Fruit fly (Drosophila melanogaster) whole organism, wandering third instar larva: ENCODE results near the gene mag.

Experiments
- Abd-B ChIP-seq: fragments of >200 bp; optimal IDR thresholded peaks from 2 replicates; lab custom pipeline; 2017; ENCODE audit warnings: missing biosample characterization, missing genetic modification characterization
- CG32264 ChIP-seq: fragments of 200-800 bp; sonication (Bioruptor generic); optimal IDR thresholded peaks from 2 replicates; lab custom pipeline; 2016; ENCODE audit warnings: missing biosample characterization, missing genetic modification characterization
- CG9705 ChIP-seq: fragments of 200-800 bp; sonication (Bioruptor generic); optimal IDR thresholded peaks from 2 replicates; lab custom pipeline; 2018; ENCODE audit warnings: missing biosample characterization, mild to moderate bottlenecking, missing genetic modification characterization
- CrebA ChIP-seq: fragments of 200-800 bp; sonication (Bioruptor generic); optimal IDR thresholded peaks from 2 replicates; lab custom pipeline; 2016; ENCODE audit warnings: missing biosample characterization, mild to moderate bottlenecking, missing genetic modification characterization, borderline replicate concordance
- Dfd ChIP-seq: fragments of >200 bp; optimal IDR thresholded peaks from 2 replicates; lab custom pipeline; 2017; ENCODE audit warnings: missing biosample characterization, missing genetic modification characterization
- Dif ChIP-seq: fragments of 200-275, 200-300 bp; sonication (Bioruptor generic); optimal IDR thresholded peaks from 2 replicates; lab custom pipeline; 2018; ENCODE audit warnings: missing biosample characterization, missing genetic modification characterization; ENCODE audit not compliant: partially characterized antibody
- GATAd ChIP-seq: sonication (Bioruptor generic); optimal IDR thresholded peaks from 2 replicates; lab custom pipeline; 2016; ENCODE audit warnings: missing biosample characterization, missing genetic modification characterization
- HLH106 ChIP-seq: fragments of 200-800 bp; optimal IDR thresholded peaks from 3 replicates; lab custom pipeline; 2019; ENCODE audit warnings: missing biosample characterization, mild to moderate bottlenecking, missing genetic modification characterization, moderate library complexity
- Hnf4 ChIP-seq: fragments of 200-800 bp; sonication (Bioruptor generic); optimal IDR thresholded peaks from 2 replicates; lab custom pipeline; 2016; ENCODE audit warnings: missing biosample characterization, mild to moderate bottlenecking, missing genetic modification characterization
- Hr78 ChIP-seq: fragments of >200 bp; optimal IDR thresholded peaks from 2 replicates; lab custom pipeline; 2017; ENCODE audit warnings: missing biosample characterization, missing genetic modification characterization
- Hr83 ChIP-seq: fragments of 200-300 bp; sonication (Bioruptor generic); optimal IDR thresholded peaks from 2 replicates; lab custom pipeline; 2016; ENCODE audit warnings: missing biosample characterization, mild to moderate bottlenecking, missing genetic modification characterization, moderate library complexity; ENCODE audit not compliant: poor library complexity, severe bottlenecking
- Jra ChIP-seq: sonication (Bioruptor generic); optimal IDR thresholded peaks from 2 replicates; lab custom pipeline; 2016; ENCODE audit warnings: missing biosample characterization, missing genetic modification characterization
- Mio ChIP-seq: sonication (Bioruptor generic); optimal IDR thresholded peaks from 2 replicates; lab custom pipeline; 2016; ENCODE audit warnings: missing biosample characterization, missing genetic modification characterization
- Myc ChIP-seq: fragments of >200 bp; optimal IDR thresholded peaks from 2 replicates; lab custom pipeline; 2017
- N ChIP-seq: fragments of >200 bp; optimal IDR thresholded peaks from 2 replicates; lab custom pipeline; 2018; ENCODE audit warnings: missing biosample characterization, missing external identifiers, missing genetic modification characterization
- OdsH ChIP-seq: fragments of 200-800 bp; sonication (Bioruptor generic); optimal IDR thresholded peaks from 2 replicates; lab custom pipeline; 2016; ENCODE audit warnings: missing biosample characterization, mild to moderate bottlenecking, missing genetic modification characterization
- Rel ChIP-seq, 2 experiments: fragments of 200-800 bp; sonication (Bioruptor generic) in 1 of 2; optimal IDR thresholded peaks; 2 replicates in 1 of 2; 3 replicates in 1 of 2; lab custom pipeline; 2016 to 2019; ENCODE audit warnings: mild to moderate bottlenecking in 2 of 2, missing biosample characterization in 2 of 2, missing genetic modification characterization in 2 of 2, moderate library complexity in 1 of 2
- Sp1 ChIP-seq: fragments of 200-800 bp; sonication (Bioruptor generic); optimal IDR thresholded peaks from 3 replicates; lab custom pipeline; 2019; ENCODE audit warnings: missing biosample characterization, mild to moderate bottlenecking, missing genetic modification characterization, moderate library complexity
- Vsx2 ChIP-seq: fragments of 200-300, 225-300 bp; sonication (Bioruptor generic); optimal IDR thresholded peaks from 2 replicates; lab custom pipeline; 2018; ENCODE audit warnings: missing biosample characterization, missing genetic modification characterization; ENCODE audit not compliant: partially characterized antibody
- br ChIP-seq: fragments of 200-800 bp; sonication (Bioruptor generic); optimal IDR thresholded peaks from 2 replicates; lab custom pipeline; 2016; ENCODE audit warnings: missing biosample characterization, missing genetic modification characterization
- brk ChIP-seq: fragments of 200-800 bp; sonication (Bioruptor generic); optimal IDR thresholded peaks from 2 replicates; lab custom pipeline; 2016; ENCODE audit warnings: missing biosample characterization, mild to moderate bottlenecking, missing genetic modification characterization
- dl ChIP-seq, 2 experiments: fragments of 175-275, 200-275 bp in 1 of 2; fragments of 200-275 bp in 1 of 2; sonication (Bioruptor generic); optimal IDR thresholded peaks; lab custom pipeline; 2018; ENCODE audit warnings: mild to moderate bottlenecking in 2 of 2, missing biosample characterization in 2 of 2, missing genetic modification characterization in 2 of 2, moderate library complexity in 2 of 2; ENCODE audit not compliant: partially characterized antibody in 2 of 2, insufficient read depth in 1 of 2
- dmrt93B ChIP-seq: fragments of 200-800 bp; sonication (Bioruptor generic); optimal IDR thresholded peaks from 2 replicates; lab custom pipeline; 2018; ENCODE audit warnings: missing biosample characterization, mild to moderate bottlenecking, missing genetic modification characterization
- dsf ChIP-seq: sonication (Bioruptor generic); optimal IDR thresholded peaks from 2 replicates; lab custom pipeline; 2016; ENCODE audit warnings: missing biosample characterization, missing genetic modification characterization, borderline replicate concordance
- ey ChIP-seq: fragments of 200-800 bp; sonication (Bioruptor generic); optimal IDR thresholded peaks from 2 replicates; lab custom pipeline; 2016; ENCODE audit warnings: missing biosample characterization, missing genetic modification characterization
- foxo ChIP-seq, 2 experiments: fragments of 200-800 bp; sonication (Bioruptor generic); optimal IDR thresholded peaks; 2 replicates in 1 of 2; 3 replicates in 1 of 2; lab custom pipeline; 2016 to 2017; ENCODE audit warnings: missing biosample characterization in 2 of 2, missing genetic modification characterization in 2 of 2
- fru ChIP-seq: fragments of 200-800 bp; sonication (Bioruptor generic); optimal IDR thresholded peaks from 3 replicates; lab custom pipeline; 2016; ENCODE audit warnings: missing biosample characterization, mild to moderate bottlenecking, missing genetic modification characterization
- h ChIP-seq: fragments of 200-800 bp; sonication (Bioruptor generic); optimal IDR thresholded peaks from 3 replicates; lab custom pipeline; 2016; ENCODE audit warnings: missing biosample characterization, mild to moderate bottlenecking, missing genetic modification characterization
- jim ChIP-seq: fragments of 175-275, 200-325 bp; sonication (Bioruptor generic); optimal IDR thresholded peaks from 2 replicates; lab custom pipeline; 2016; ENCODE audit warnings: missing biosample characterization, mild to moderate bottlenecking, missing genetic modification characterization
- lola ChIP-seq: fragments of >200 bp; optimal IDR thresholded peaks from 2 replicates; lab custom pipeline; 2017; ENCODE audit warnings: missing biosample characterization, missing genetic modification characterization
- pan ChIP-seq: fragments of >200 bp; optimal IDR thresholded peaks from 2 replicates; lab custom pipeline; 2017
- psq ChIP-seq: fragments of 200-800 bp; sonication (Bioruptor generic); optimal IDR thresholded peaks from 3 replicates; lab custom pipeline; 2017; ENCODE audit warnings: missing biosample characterization, mild to moderate bottlenecking, missing genetic modification characterization, moderate library complexity
- rgr ChIP-seq: fragments of 200-800 bp; sonication (Bioruptor generic); optimal IDR thresholded peaks from 3 replicates; lab custom pipeline; 2016; ENCODE audit warnings: missing biosample characterization, mild to moderate bottlenecking, missing genetic modification characterization
- sage ChIP-seq: fragments of 200-800 bp; sonication (Bioruptor generic); optimal IDR thresholded peaks from 2 replicates; lab custom pipeline; 2016; ENCODE audit warnings: missing biosample characterization, mild to moderate bottlenecking, missing genetic modification characterization
- sv ChIP-seq: fragments of 200-800 bp; sonication (Bioruptor generic); optimal IDR thresholded peaks from 3 replicates; lab custom pipeline; 2016; ENCODE audit warnings: missing biosample characterization, missing genetic modification characterization
- tai ChIP-seq: sonication (Bioruptor generic); optimal IDR thresholded peaks from 2 replicates; lab custom pipeline; 2016; ENCODE audit warnings: missing biosample characterization, missing genetic modification characterization
- usp ChIP-seq: fragments of >200 bp; optimal IDR thresholded peaks from 2 replicates; lab custom pipeline; 2017; ENCODE audit warnings: missing biosample characterization, missing genetic modification characterization
- woc ChIP-seq: sonication (Bioruptor generic); optimal IDR thresholded peaks from 2 replicates; lab custom pipeline; 2016; ENCODE audit warnings: missing biosample characterization, mild to moderate bottlenecking, missing genetic modification characterization

The mag gene

DNA sequence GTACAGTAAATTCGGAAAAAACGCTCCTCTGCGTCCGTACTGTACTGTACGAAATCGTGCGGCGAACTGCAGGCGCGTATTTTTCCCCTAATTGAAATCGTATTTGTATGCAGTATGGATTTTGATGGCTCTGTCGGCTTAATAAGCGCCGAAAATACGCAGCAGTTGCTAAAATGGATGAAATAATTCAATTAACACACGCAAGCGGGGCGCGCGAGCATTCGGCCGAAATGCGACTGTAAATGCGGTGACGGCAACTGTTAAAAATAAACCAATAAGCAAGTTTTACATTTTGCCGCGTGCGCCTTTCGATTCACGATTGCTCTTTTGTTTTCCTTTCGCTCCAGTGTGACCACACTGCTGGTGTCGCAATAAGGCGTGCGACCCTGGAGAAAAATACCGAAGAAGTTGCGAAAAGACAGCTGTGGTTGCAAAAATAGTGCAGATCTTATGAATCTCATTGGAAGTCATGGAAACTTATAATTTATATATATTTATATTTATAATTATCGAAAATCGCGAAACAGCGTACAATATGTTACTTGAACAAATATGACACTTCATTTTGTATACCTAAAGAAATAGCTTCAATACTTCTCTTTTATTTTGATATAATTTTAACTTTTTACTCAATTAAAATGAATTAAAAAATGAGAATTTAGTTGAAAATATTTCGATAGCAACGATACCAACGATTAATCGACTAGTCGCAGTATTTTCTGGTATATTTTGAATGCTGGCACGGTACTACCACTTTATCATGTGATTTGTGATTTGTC is 12.7 kb downstream of the mag start, which contains the start of the genes CG32428 and CG5969:
Gene CG32428, minus strand, starts transcription at position 703 of the 779 bp plus-strand sequence.
Gene CG5969, plus strand, starts transcription at position 763 of the 779 bp plus-strand sequence.
- TF ChIP-seq sv (GFP tag; lab: Kevin White, UChicago) (no peak), Sp1 (GFP tag; lab: Kevin White, UChicago) (peak; percentile 66), rgr (GFP tag; lab: Kevin White, UChicago) (peak; percentile 49), HLH106 (peak; percentile 83), psq (GFP tag; lab: Kevin White, UChicago) (peak; percentile 91), dl (GFP tag; optimal IDR thresholded peaks at IDR 0.05; lab: Kevin White, UChicago; ENCODE audit: insufficient read depth in 1 of 2, partially characterized antibody in 2 of 2) (no peak), CG9705 (peak; percentile 39), fru (GFP tag; lab: Kevin White, UChicago) (no peak), jim (GFP tag; lab: Kevin White, UChicago) (no peak), Hr78 (GFP tag; lab: Kevin White, UChicago) (no peak), ey (GFP tag; lab: Kevin White, UChicago) (peak; percentile 13), Jra (peak; percentile 12), brk (GFP tag; lab: Kevin White, UChicago) (peak; percentile 57), tai (peak; percentile 69), h (GFP tag; lab: Kevin White, UChicago) (peak; percentile 71), woc (GFP tag; lab: Kevin White, UChicago) (peak; percentile 33), sage (GFP tag; lab: Kevin White, UChicago) (peak; percentile 29), GATAd (GFP tag; lab: Kevin White, UChicago) (peak; percentile 32), Hr83 (GFP tag; lab: Kevin White, UChicago) (peak; percentile 38), dmrt93B (peak; percentile 47), lola (GFP tag; lab: Kevin White, UChicago) (no peak), CrebA (peak; percentile 38), Rel (GFP tag; optimal IDR thresholded peaks at IDR 0.05; lab: Kevin White, UChicago) (no peak), Rel (tag; optimal IDR thresholded peaks at IDR 0.05; lab: Kevin White, UChicago) (peak; percentile 66), OdsH (GFP tag; lab: Kevin White, UChicago) (peak; percentile 18), foxo (GFP tag; optimal IDR thresholded peaks at IDR 0.05; lab: Kevin White, UChicago) (peak in 1 of 2 experiments; percentile 71), Hnf4 (GFP tag; lab: Kevin White, UChicago) (peak; percentile 47)
- TF ChIP-seq, all 38 proteins: peak for 20

DNA sequence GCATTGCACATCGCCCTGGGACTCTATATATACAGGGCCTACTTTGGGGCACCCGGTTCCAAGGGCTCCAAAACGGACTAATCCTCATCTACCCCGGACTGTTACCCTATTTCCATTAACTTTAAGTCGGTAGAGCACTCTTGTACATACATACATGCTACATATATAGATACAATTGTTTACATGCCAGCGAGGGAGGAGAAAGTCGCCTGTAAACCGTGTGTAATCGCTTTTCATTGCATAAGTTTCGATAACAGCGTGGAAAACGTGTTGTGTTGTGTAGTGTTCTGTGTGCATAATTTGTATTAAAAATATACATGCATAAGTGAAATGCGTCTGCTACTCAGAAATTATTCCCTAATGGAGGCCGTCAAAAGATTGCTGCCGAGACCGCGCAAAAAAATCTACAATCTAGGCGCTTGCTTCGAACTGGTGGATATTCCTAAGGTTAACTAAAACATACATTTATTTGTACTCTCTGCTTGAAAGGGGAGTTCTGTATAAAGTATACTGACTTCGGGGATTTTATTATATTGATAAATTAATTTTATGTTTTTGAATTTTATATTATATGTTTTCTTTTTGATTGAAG is 13.8 kb downstream of the mag start, which contains the start of gene isoQC:
Gene isoQC, plus strand, starts transcription at position 270 of the 592 bp plus-strand sequence.
- TF ChIP-seq GATAd (GFP tag; lab: Kevin White, UChicago) (no peak), pan (lab: Kevin White, UChicago) (no peak), Sp1 (GFP tag; lab: Kevin White, UChicago) (no peak)
- TF ChIP-seq, all 38 proteins: peak for 0

DNA sequence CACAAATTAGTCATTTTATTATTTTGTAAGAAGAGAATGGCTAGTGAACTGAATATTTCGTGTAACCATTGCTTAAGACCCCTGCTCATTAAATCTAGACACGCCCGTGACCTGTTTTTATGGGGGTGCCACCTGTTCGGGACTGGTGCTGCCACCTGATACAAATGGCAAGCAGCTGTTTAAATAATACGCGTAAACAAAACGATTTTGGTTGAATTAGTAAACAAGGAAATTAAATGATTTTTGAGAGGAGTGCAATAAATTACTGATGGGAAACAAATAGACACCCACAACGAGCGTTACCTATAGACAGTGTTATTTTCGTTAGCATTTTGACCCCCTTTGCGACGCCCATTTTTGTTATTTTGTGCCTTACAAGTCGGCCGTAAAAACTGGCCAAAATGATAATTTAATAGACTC is 14.3 kb downstream of the mag start:
- TF ChIP-seq Hr83 (GFP tag; lab: Kevin White, UChicago) (peak; percentile 99), Sp1 (GFP tag; lab: Kevin White, UChicago) (peak; percentile 87), ey (GFP tag; lab: Kevin White, UChicago) (peak; percentile 85), lola (GFP tag; lab: Kevin White, UChicago) (no peak), brk (GFP tag; lab: Kevin White, UChicago) (peak; percentile 88), Abd-B (GFP tag; lab: Kevin White, UChicago) (no peak), CG9705 (peak; percentile 76), dl (GFP tag; optimal IDR thresholded peaks at IDR 0.05; lab: Kevin White, UChicago; ENCODE audit: insufficient read depth in 1 of 2, partially characterized antibody in 2 of 2) (no peak), Mio (GFP tag; lab: Kevin White, UChicago) (peak; percentile 2), Dfd (no peak), h (GFP tag; lab: Kevin White, UChicago) (peak; percentile 91), CG32264 (peak; percentile 67), Myc (lab: Kevin White, UChicago) (no peak), Rel (GFP tag; optimal IDR thresholded peaks at IDR 0.05; lab: Kevin White, UChicago) (peak; percentile 19), Rel (tag; optimal IDR thresholded peaks at IDR 0.05; lab: Kevin White, UChicago) (peak; percentile 75), rgr (GFP tag; lab: Kevin White, UChicago) (peak; percentile 92), woc (GFP tag; lab: Kevin White, UChicago) (peak; percentile 82), Hr78 (GFP tag; lab: Kevin White, UChicago) (no peak), Dif (GFP tag; lab: Kevin White, UChicago) (no peak), br (GFP tag; lab: Kevin White, UChicago) (peak; percentile 86), usp (GFP tag; lab: Kevin White, UChicago) (no peak), CrebA (no peak), sv (GFP tag; lab: Kevin White, UChicago) (peak; percentile 84), HLH106 (peak; percentile 86), N (GFP tag; lab: Kevin White, UChicago) (no peak), GATAd (GFP tag; lab: Kevin White, UChicago) (peak; percentile 82), Vsx2 (no peak), sage (GFP tag; lab: Kevin White, UChicago) (peak; percentile 71), dsf (peak; percentile 53), psq (GFP tag; lab: Kevin White, UChicago) (peak; percentile 86), foxo (GFP tag; optimal IDR thresholded peaks at IDR 0.05; lab: Kevin White, UChicago) (peak; percentile 54 to 96), Jra (peak; percentile 83), OdsH (GFP tag; lab: Kevin White, UChicago) (peak; percentile 88), pan (lab: Kevin White, UChicago) (no peak), fru (GFP tag; lab: Kevin White, UChicago) (peak; percentile 83)
